Worm (Caenorhabditis elegans) whole organism, mixed stage, embryonic: Measurements from ENCODE around the gene C03B1.14.

Source experiments
- M03D4.4 ChIP-seq: sonication (generic microtip); optimal IDR thresholded peaks from 2 replicates; lab custom pipeline; 2017; ENCODE audit warnings: mild to moderate bottlenecking, missing genetic modification characterization, missing compliant biosample characterization
- bed-3 ChIP-seq: fragments of 200-800 bp; sonication (Bioruptor generic); optimal IDR thresholded peaks from 3 replicates; lab custom pipeline; 2018; ENCODE audit warnings: mild to moderate bottlenecking, missing genetic modification characterization, moderate library complexity, missing compliant biosample characterization
- blmp-1 ChIP-seq: fragments of 150-350 bp; optimal IDR thresholded peaks from 2 replicates; lab custom pipeline; 2014; ENCODE audit warnings: missing biosample characterization, missing genetic modification characterization
- ceh-39 ChIP-seq: fragments of 150-350 bp; optimal IDR thresholded peaks from 2 replicates; lab custom pipeline; 2014; ENCODE audit warnings: missing biosample characterization, missing genetic modification characterization
- ceh-43 ChIP-seq: fragments of 200-800 bp; sonication (Bioruptor generic); optimal IDR thresholded peaks from 2 replicates; lab custom pipeline; 2018; ENCODE audit warnings: mild to moderate bottlenecking, missing genetic modification characterization, moderate library complexity, missing compliant biosample characterization
- ceh-83 ChIP-seq: fragments of 200-800 bp; sonication (Bioruptor generic); optimal IDR thresholded peaks from 2 replicates; lab custom pipeline; 2018; ENCODE audit warnings: mild to moderate bottlenecking, missing genetic modification characterization, missing compliant biosample characterization
- ces-1 ChIP-seq: fragments of 150-350 bp; optimal IDR thresholded peaks from 2 replicates; lab custom pipeline; 2014; ENCODE audit warnings: missing biosample characterization, missing genetic modification reagents, missing genetic modification characterization
- cnd-1 ChIP-seq: fragments of 200-800 bp; sonication (Bioruptor generic); optimal IDR thresholded peaks from 2 replicates; lab custom pipeline; 2018; ENCODE audit warnings: mild to moderate bottlenecking, missing genetic modification characterization, missing compliant biosample characterization
- drap-1 ChIP-seq: fragments of 200-800 bp; sonication (Bioruptor generic); optimal IDR thresholded peaks from 3 replicates; lab custom pipeline; 2018; ENCODE audit warnings: mild to moderate bottlenecking, missing genetic modification characterization, missing compliant biosample characterization
- elt-1 ChIP-seq: sonication (generic microtip); optimal IDR thresholded peaks from 2 replicates; lab custom pipeline; 2017; ENCODE audit warnings: missing genetic modification characterization, mild to moderate bottlenecking, missing compliant biosample characterization, antibody characterized with exemption, moderate library complexity, borderline replicate concordance; ENCODE audit not compliant: insufficient read depth
- elt-3 ChIP-seq: fragments of 150-350 bp; optimal IDR thresholded peaks from 2 replicates; lab custom pipeline; 2014; ENCODE audit warnings: missing biosample characterization, missing genetic modification characterization
- flh-1 ChIP-seq: fragments of 200-800 bp; sonication (Bioruptor generic); optimal IDR thresholded peaks from 2 replicates; lab custom pipeline; 2018; ENCODE audit warnings: mild to moderate bottlenecking, missing genetic modification characterization, moderate library complexity, missing compliant biosample characterization
- ham-2 ChIP-seq: fragments of 200-800 bp; sonication (Bioruptor generic); optimal IDR thresholded peaks from 2 replicates; lab custom pipeline; 2018; ENCODE audit warnings: mild to moderate bottlenecking, missing genetic modification characterization, missing compliant biosample characterization
- hlh-1 ChIP-seq: fragments of 150-350 bp; optimal IDR thresholded peaks from 2 replicates; lab custom pipeline; 2014; ENCODE audit warnings: missing biosample characterization, missing genetic modification reagents, missing genetic modification characterization
- lin-13 ChIP-seq: fragments of 150-350 bp; optimal IDR thresholded peaks from 2 replicates; lab custom pipeline; 2014; ENCODE audit warnings: missing biosample characterization, missing genetic modification characterization
- lin-32 ChIP-seq: fragments of 200-800 bp; sonication (Bioruptor generic); optimal IDR thresholded peaks from 2 replicates; lab custom pipeline; 2018; ENCODE audit warnings: mild to moderate bottlenecking, missing genetic modification characterization, missing compliant biosample characterization
- lsy-2 ChIP-seq: fragments of 150-350 bp; optimal IDR thresholded peaks from 2 replicates; lab custom pipeline; 2014; ENCODE audit warnings: missing biosample characterization, missing genetic modification characterization
- mab-5 ChIP-seq: fragments of 150-350 bp; optimal IDR thresholded peaks from 2 replicates; lab custom pipeline; 2014; ENCODE audit warnings: missing biosample characterization, missing genetic modification characterization
- mep-1 ChIP-seq: fragments of 150-350 bp; optimal IDR thresholded peaks from 2 replicates; lab custom pipeline; 2017; ENCODE audit warnings: missing biosample characterization, missing genetic modification reagents, missing genetic modification characterization, inconsistent platforms
- mls-2 ChIP-seq: sonication (generic microtip); optimal IDR thresholded peaks from 2 replicates; lab custom pipeline; 2016; ENCODE audit warnings: mild to moderate bottlenecking, missing genetic modification characterization, moderate library complexity, missing compliant biosample characterization
- nhr-12 ChIP-seq: fragments of 150-350 bp; optimal IDR thresholded peaks from 2 replicates; lab custom pipeline; 2014; ENCODE audit warnings: missing biosample characterization, missing genetic modification characterization
- nhr-2 ChIP-seq: fragments of 150-350 bp; optimal IDR thresholded peaks from 2 replicates; lab custom pipeline; 2014; ENCODE audit warnings: missing biosample characterization, missing genetic modification characterization
- nhr-237 ChIP-seq: fragments of 150-350 bp; optimal IDR thresholded peaks from 2 replicates; lab custom pipeline; 2014; ENCODE audit warnings: missing biosample characterization, missing genetic modification characterization
- nhr-28 ChIP-seq: fragments of 150-350 bp; optimal IDR thresholded peaks from 2 replicates; lab custom pipeline; 2014; ENCODE audit warnings: missing biosample characterization, missing genetic modification characterization
- nhr-76 ChIP-seq: sonication (generic microtip); optimal IDR thresholded peaks from 2 replicates; lab custom pipeline; 2017; ENCODE audit warnings: missing biosample characterization, missing genetic modification characterization
- pha-4 ChIP-seq: fragments of 150-350 bp; optimal IDR thresholded peaks from 2 replicates; lab custom pipeline; 2018; ENCODE audit warnings: missing biosample characterization, missing genetic modification reagents, missing genetic modification characterization
- sem-2 ChIP-seq: fragments of 200-800 bp; sonication (Bioruptor generic); optimal IDR thresholded peaks from 2 replicates; lab custom pipeline; 2018; ENCODE audit warnings: mild to moderate bottlenecking, missing genetic modification characterization, missing compliant biosample characterization
- snpc-4 ChIP-seq: fragments of 150-350 bp; optimal IDR thresholded peaks from 2 replicates; lab custom pipeline; 2014; ENCODE audit warnings: missing biosample characterization, missing genetic modification characterization
- sptf-1 ChIP-seq: sonication (generic microtip); optimal IDR thresholded peaks from 2 replicates; lab custom pipeline; 2017; ENCODE audit warnings: mild to moderate bottlenecking, missing genetic modification characterization, moderate library complexity, missing compliant biosample characterization
- tbx-8 ChIP-seq: fragments of 200-800 bp; sonication (Bioruptor generic); optimal IDR thresholded peaks from 2 replicates; lab custom pipeline; 2018; ENCODE audit warnings: mild to moderate bottlenecking, missing genetic modification characterization, moderate library complexity, missing compliant biosample characterization
- unc-120 ChIP-seq: sonication (generic microtip); optimal IDR thresholded peaks from 2 replicates; lab custom pipeline; 2017; ENCODE audit warnings: missing genetic modification characterization, missing compliant biosample characterization; ENCODE audit not compliant: poor library complexity, severe bottlenecking
- unc-39 ChIP-seq: fragments of 150-350 bp; optimal IDR thresholded peaks from 2 replicates; lab custom pipeline; 2014; ENCODE audit warnings: missing biosample characterization, missing genetic modification characterization
- unc-62 ChIP-seq: fragments of 150-350 bp; optimal IDR thresholded peaks from 2 replicates; lab custom pipeline; 2014; ENCODE audit warnings: missing biosample characterization, missing genetic modification reagents, missing genetic modification characterization
- zip-8 ChIP-seq: fragments of 150-350 bp; optimal IDR thresholded peaks from 2 replicates; lab custom pipeline; 2014; ENCODE audit warnings: missing biosample characterization, missing genetic modification characterization
- ztf-11 ChIP-seq: fragments of 150-350 bp; optimal IDR thresholded peaks from 2 replicates; lab custom pipeline; 2014; ENCODE audit warnings: missing biosample characterization, missing genetic modification characterization

The C03B1.14 gene

DNA sequence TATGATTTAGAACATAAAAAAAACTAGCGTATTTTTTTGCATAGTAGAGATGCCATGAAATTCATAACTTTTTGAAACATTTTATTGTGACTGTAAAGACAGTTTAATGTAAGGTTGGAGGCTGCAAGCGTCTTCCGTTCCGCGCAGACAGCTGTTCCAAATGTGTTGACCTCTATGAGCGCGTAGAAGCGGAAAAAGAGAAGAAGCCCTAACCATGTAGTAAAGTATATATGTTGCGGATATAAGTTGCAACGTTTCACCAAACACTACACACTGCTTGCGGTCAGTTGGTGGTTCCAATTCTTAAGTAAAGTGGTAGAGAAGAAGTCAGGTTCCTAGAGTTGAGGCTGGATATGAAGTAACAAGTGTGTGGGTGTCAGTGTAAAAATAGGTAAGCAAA is 28.1 kb upstream of the C03B1.14 start:
- no peak for TF ChIP-seq ham-2 (GFP tag; lab: Kevin White, UChicago)
- peak; percentile 99 for TF ChIP-seq hlh-1 (tag; lab: Kevin White, UChicago)
- TF ChIP-seq, all 35 proteins: peak for 1

DNA sequence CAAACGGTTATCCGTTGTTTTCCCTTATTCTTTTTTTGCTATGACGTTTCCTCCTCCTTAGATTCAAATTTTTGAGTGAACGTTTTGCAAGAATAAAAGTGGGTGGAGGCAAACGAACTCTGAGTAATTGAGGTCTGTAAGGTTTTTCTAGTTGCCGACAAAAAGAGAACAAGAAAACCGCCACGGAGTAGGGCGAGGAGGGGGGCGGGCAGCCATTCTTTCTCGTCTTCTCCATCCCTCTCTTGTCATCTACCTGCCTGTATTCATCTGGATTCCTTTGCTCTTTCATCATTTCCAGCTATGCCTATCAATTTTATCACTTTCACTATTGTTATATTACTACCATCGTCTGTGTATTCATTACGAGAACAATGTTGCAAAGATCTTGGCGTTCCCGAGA is 24.6 kb upstream of the C03B1.14 start, which contains the start of gene igdb-3:
Gene igdb-3, plus strand, starts transcription at position 301 of the 400 bp plus-strand sequence.
- TF ChIP-seq snpc-4 (tag; lab: Kevin White, UChicago) (no peak), ceh-83 (no peak), flh-1 (no peak), nhr-28 (tag; lab: Kevin White, UChicago) (no peak), hlh-1 (tag; lab: Kevin White, UChicago) (no peak), nhr-12 (tag; lab: Kevin White, UChicago) (no peak), lin-13 (tag; lab: Kevin White, UChicago) (no peak), unc-39 (tag; lab: Kevin White, UChicago) (no peak), ces-1 (GFP tag; lab: Kevin White, UChicago) (no peak), nhr-76 (tag; lab: Kevin White, UChicago) (no peak), mls-2 (tag; lab: Kevin White, UChicago) (no peak)

DNA sequence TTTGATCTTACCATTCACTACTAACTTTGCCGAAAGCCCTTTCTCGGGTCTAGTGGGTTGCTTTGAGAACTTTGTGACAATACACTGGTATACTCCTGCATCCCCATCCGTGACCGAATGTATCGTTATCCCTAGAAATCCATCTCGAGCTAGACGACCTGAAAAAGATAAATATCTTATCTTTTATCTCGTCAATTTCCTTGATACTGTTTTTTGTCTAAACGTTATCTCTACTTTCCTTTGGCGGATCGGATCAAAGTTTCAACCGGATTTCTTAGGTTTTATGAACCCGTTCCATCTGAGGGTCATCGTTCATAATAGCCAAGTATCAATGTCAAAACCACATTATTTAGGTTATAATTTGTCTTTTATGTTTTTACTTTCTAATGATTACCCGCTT is 24.0 kb upstream of the C03B1.14 start:
- TF ChIP-seq ces-1 (GFP tag; lab: Kevin White, UChicago), result no peak
- TF ChIP-seq hlh-1 (tag; lab: Kevin White, UChicago), result no peak
- peak; percentile 90 for TF ChIP-seq elt-1 (tag; lab: Kevin White, UChicago)

DNA sequence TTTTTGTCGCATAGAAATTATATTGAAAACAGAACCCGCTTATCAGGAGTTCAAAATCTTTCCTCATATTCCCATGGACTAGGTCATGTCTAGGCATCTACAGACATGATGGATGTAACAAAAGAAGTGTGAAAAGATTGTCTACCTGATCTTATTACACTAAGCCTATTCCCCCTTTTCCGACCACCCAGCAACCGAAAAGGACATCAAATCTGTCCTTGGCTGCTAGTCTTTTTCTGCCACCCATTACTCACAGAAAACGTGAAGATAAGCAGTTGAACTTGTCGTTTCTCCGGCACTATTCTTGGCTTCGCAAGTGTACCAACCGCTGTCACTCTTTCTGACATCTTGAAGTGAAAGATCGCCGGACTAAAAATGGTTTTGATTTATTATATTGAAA is 22.4 kb upstream of the C03B1.14 start:
- TF ChIP-seq drap-1 (GFP tag; lab: Kevin White, UChicago) (no peak), ztf-11 (tag; lab: Kevin White, UChicago) (no peak), elt-1 (tag; lab: Kevin White, UChicago) (peak; percentile 24), lin-13 (tag; lab: Kevin White, UChicago) (no peak), blmp-1 (no peak), nhr-76 (tag; lab: Kevin White, UChicago) (no peak), nhr-12 (tag; lab: Kevin White, UChicago) (no peak), cnd-1 (no peak), ceh-39 (tag; lab: Kevin White, UChicago) (no peak), ceh-43 (no peak), ham-2 (GFP tag; lab: Kevin White, UChicago) (peak; percentile 19), unc-39 (tag; lab: Kevin White, UChicago) (no peak)

DNA sequence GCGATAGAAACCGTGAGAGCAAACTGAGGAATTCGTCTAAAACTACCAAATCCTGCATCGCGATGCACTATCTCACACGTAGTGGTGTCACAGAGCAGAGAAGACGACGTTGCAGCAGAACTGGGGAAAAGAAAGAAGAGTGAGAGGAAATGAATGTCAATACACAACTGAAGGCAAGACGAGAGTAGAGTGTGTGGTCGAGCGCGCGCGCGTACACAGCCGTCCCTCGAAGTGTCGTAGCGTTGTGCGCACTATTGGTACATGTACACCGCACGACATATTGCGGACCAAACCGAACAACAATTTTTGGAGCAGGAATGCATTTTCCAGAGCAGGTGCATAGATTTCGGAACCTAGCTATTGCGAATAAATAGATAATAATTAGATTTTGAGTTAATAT is 17.8 kb upstream of the C03B1.14 start:
- TF ChIP-seq sem-2 (GFP tag; lab: Kevin White, UChicago) (no peak), ces-1 (GFP tag; lab: Kevin White, UChicago) (peak; percentile 44), unc-39 (tag; lab: Kevin White, UChicago) (no peak), nhr-2 (tag; lab: Kevin White, UChicago) (no peak), elt-1 (tag; lab: Kevin White, UChicago) (no peak), mep-1 (tag; lab: Kevin White, UChicago) (peak; percentile 62), nhr-12 (tag; lab: Kevin White, UChicago) (no peak), elt-3 (no peak), blmp-1 (no peak), ceh-83 (no peak), lin-32 (GFP tag; lab: Kevin White, UChicago) (no peak), mls-2 (tag; lab: Kevin White, UChicago) (peak; percentile 56), zip-8 (tag; lab: Kevin White, UChicago) (no peak), nhr-237 (tag; lab: Kevin White, UChicago) (peak; percentile 44), drap-1 (GFP tag; lab: Kevin White, UChicago) (peak; percentile 65), bed-3 (GFP tag; lab: Kevin White, UChicago) (no peak), unc-120 (tag; lab: Kevin White, UChicago) (peak; percentile 36), lsy-2 (tag; lab: Kevin White, UChicago) (peak; percentile 11), hlh-1 (tag; lab: Kevin White, UChicago) (peak; percentile 56), ztf-11 (tag; lab: Kevin White, UChicago) (peak; percentile 20), mab-5 (no peak), pha-4 (tag; lab: Kevin White, UChicago) (peak; percentile 91), sptf-1 (tag; lab: Kevin White, UChicago) (peak; percentile 54), unc-62 (no peak), M03D4.4 (tag; lab: Kevin White, UChicago) (no peak), snpc-4 (tag; lab: Kevin White, UChicago) (no peak), nhr-28 (tag; lab: Kevin White, UChicago) (no peak), ceh-39 (tag; lab: Kevin White, UChicago) (no peak), tbx-8 (GFP tag; lab: Kevin White, UChicago) (no peak), ceh-43 (no peak), cnd-1 (peak; percentile 15), flh-1 (no peak), ham-2 (GFP tag; lab: Kevin White, UChicago) (peak; percentile 47), lin-13 (tag; lab: Kevin White, UChicago) (peak; percentile 71), nhr-76 (tag; lab: Kevin White, UChicago) (no peak)
- TF ChIP-seq, all 35 proteins: peak for 14
